Fruit fly (Drosophila melanogaster) whole organism, embryonic: ENCODE measurements around the gene Secp43.

Experiments
- B-H2 ChIP-seq: fragments of 200-800 bp; sonication (Bioruptor generic); optimal IDR thresholded peaks from 2 replicates; lab custom pipeline; 2018; ENCODE audit warnings: missing biosample characterization, mild to moderate bottlenecking, missing genetic modification characterization
- Bteb2 ChIP-seq: fragments of 200-800 bp; sonication (Bioruptor generic); optimal IDR thresholded peaks from 2 replicates; lab custom pipeline; 2016; ENCODE audit warnings: missing biosample characterization, missing genetic modification characterization
- CG10267 ChIP-seq: fragments of 200-800 bp; sonication (Bioruptor generic); optimal IDR thresholded peaks from 2 replicates; lab custom pipeline; 2018; ENCODE audit warnings: missing biosample characterization, mild to moderate bottlenecking, missing genetic modification characterization, moderate library complexity
- CG10543 ChIP-seq: fragments of 200-800 bp; sonication (Bioruptor generic); optimal IDR thresholded peaks from 3 replicates; lab custom pipeline; 2017; ENCODE audit warnings: missing biosample characterization, mild to moderate bottlenecking, missing genetic modification characterization, moderate library complexity
- CG11560 ChIP-seq: fragments of 200-800 bp; sonication (Bioruptor generic); IDR thresholded peaks from 3 replicates; pipeline ENCODE4 v1.3.6; 2022; ENCODE audit warnings: missing biosample characterization, missing genetic modification characterization
- CG12659 ChIP-seq: fragments of 200-800 bp; sonication (Bioruptor generic); optimal IDR thresholded peaks from 3 replicates; lab custom pipeline; 2017; ENCODE audit warnings: mild to moderate bottlenecking, missing biosample characterization, missing genetic modification reagents, missing genetic modification characterization
- CG12744 ChIP-seq: fragments of 200-800 bp; sonication (Bioruptor generic); optimal IDR thresholded peaks from 2 replicates; lab custom pipeline; 2016; ENCODE audit warnings: missing biosample characterization, missing genetic modification characterization
- CG13287 ChIP-seq: fragments of 200-800 bp; sonication (Bioruptor generic); IDR thresholded peaks from 2 replicates; pipeline ENCODE4 v1.3.6; 2022; ENCODE audit warnings: missing biosample characterization, missing genetic modification characterization; ENCODE audit not compliant: partially characterized antibody
- CG14710 ChIP-seq: fragments of 200-800 bp; sonication (Bioruptor generic); optimal IDR thresholded peaks from 3 replicates; lab custom pipeline; 2019; ENCODE audit warnings: missing biosample characterization, mild to moderate bottlenecking, missing genetic modification characterization, moderate library complexity
- CG1529 ChIP-seq: fragments of 200-800 bp; sonication (Bioruptor generic); optimal IDR thresholded peaks from 3 replicates; lab custom pipeline; 2018; ENCODE audit warnings: missing biosample characterization, missing genetic modification characterization
- CG18262 ChIP-seq: fragments of 200-800 bp; optimal IDR thresholded peaks from 3 replicates; lab custom pipeline; 2019; ENCODE audit warnings: missing biosample characterization, mild to moderate bottlenecking, missing genetic modification characterization, moderate library complexity
- CG18599 ChIP-seq: fragments of 200-800 bp; sonication (Bioruptor generic); optimal IDR thresholded peaks from 3 replicates; lab custom pipeline; 2017; ENCODE audit warnings: missing biosample characterization, missing genetic modification characterization, mild to moderate bottlenecking, moderate library complexity, missing genetic modification reagents
- CG2116 ChIP-seq: fragments of 200-800 bp; sonication (Bioruptor generic); optimal IDR thresholded peaks from 3 replicates; lab custom pipeline; 2018; ENCODE audit warnings: missing biosample characterization, mild to moderate bottlenecking, missing genetic modification characterization
- CG2875 ChIP-seq: fragments of 200-800 bp; sonication (Bioruptor generic); optimal IDR thresholded peaks from 2 replicates; lab custom pipeline; 2017; ENCODE audit warnings: missing biosample characterization, mild to moderate bottlenecking, missing genetic modification characterization, missing genetic modification reagents
- CG30020 ChIP-seq: fragments of 200-800 bp; optimal IDR thresholded peaks from 2 replicates; lab custom pipeline; 2019; ENCODE audit warnings: missing biosample characterization, mild to moderate bottlenecking, missing genetic modification characterization, moderate library complexity
- CG33213 ChIP-seq: fragments of 200-800 bp; sonication (Bioruptor generic); optimal IDR thresholded peaks from 3 replicates; lab custom pipeline; 2016; ENCODE audit warnings: missing biosample characterization, missing genetic modification characterization
- CG4328 ChIP-seq: fragments of 200-800 bp; sonication (Bioruptor generic); optimal IDR thresholded peaks from 3 replicates; lab custom pipeline; 2017; ENCODE audit warnings: missing biosample characterization, missing genetic modification reagents, missing genetic modification characterization
- CG43689 ChIP-seq: fragments of 200-800 bp; sonication (Bioruptor generic); IDR thresholded peaks from 2 replicates; pipeline ENCODE4 v1.3.6; 2022; ENCODE audit warnings: missing biosample characterization, missing genetic modification characterization
- CG4854 ChIP-seq: fragments of 200-800 bp; sonication (Bioruptor generic); optimal IDR thresholded peaks from 2 replicates; lab custom pipeline; 2016; ENCODE audit warnings: missing biosample characterization, missing genetic modification characterization, inconsistent platforms
- CG7372 ChIP-seq: fragments of 200-800 bp; sonication (Bioruptor generic); IDR thresholded peaks from 2 replicates; pipeline ENCODE4 v1.3.6; 2022; ENCODE audit warnings: missing biosample characterization, missing genetic modification characterization
- CG8089 ChIP-seq: fragments of 200-800 bp; sonication (Bioruptor generic); optimal IDR thresholded peaks from 3 replicates; lab custom pipeline; 2016; ENCODE audit warnings: missing biosample characterization, missing genetic modification characterization
- CG8388 ChIP-seq: fragments of 200-800 bp; sonication (Bioruptor generic); optimal IDR thresholded peaks from 2 replicates; lab custom pipeline; 2019; ENCODE audit warnings: missing biosample characterization, mild to moderate bottlenecking, missing genetic modification characterization, moderate library complexity
- CG8765 ChIP-seq: fragments of 200-800 bp; sonication (Bioruptor generic); IDR thresholded peaks from 2 replicates; pipeline ENCODE4 v1.3.6; 2022; ENCODE audit warnings: missing biosample characterization, missing genetic modification characterization
- CG9437 ChIP-seq: fragments of 200-800 bp; sonication (Bioruptor generic); optimal IDR thresholded peaks from 2 replicates; lab custom pipeline; 2018; ENCODE audit warnings: missing biosample characterization, mild to moderate bottlenecking, missing genetic modification characterization
- Doc3 ChIP-seq: fragments of 200-800 bp; sonication (Bioruptor generic); IDR thresholded peaks from 3 replicates; pipeline ENCODE4 v1.3.6; 2022; ENCODE audit warnings: missing biosample characterization, missing genetic modification characterization; ENCODE audit not compliant: partially characterized antibody
- Dp ChIP-seq: fragments of 200-800 bp; sonication (Bioruptor generic); optimal IDR thresholded peaks from 2 replicates; lab custom pipeline; 2018; ENCODE audit warnings: missing biosample characterization, mild to moderate bottlenecking, missing genetic modification characterization, moderate library complexity
- Ets97D ChIP-seq: fragments of 200-800 bp; sonication (Bioruptor generic); optimal IDR thresholded peaks from 3 replicates; lab custom pipeline; 2016; ENCODE audit warnings: missing biosample characterization, missing genetic modification characterization
- H2.0 ChIP-seq: fragments of 200-800 bp; sonication (Bioruptor generic); IDR thresholded peaks from 2 replicates; pipeline ENCODE4 v1.3.6; 2022; ENCODE audit warnings: missing biosample characterization, missing genetic modification characterization
- HLH4C ChIP-seq: fragments of 200-800 bp; sonication (Bioruptor generic); IDR thresholded peaks from 3 replicates; pipeline ENCODE4 v1.3.6; 2022; ENCODE audit warnings: missing biosample characterization, missing genetic modification characterization; ENCODE audit not compliant: partially characterized antibody
- Hr3 ChIP-seq: fragments of 200-800 bp; sonication (Bioruptor generic); optimal IDR thresholded peaks from 3 replicates; lab custom pipeline; 2016; ENCODE audit warnings: missing biosample characterization, missing genetic modification characterization
- MBD-R2 ChIP-seq: fragments of 200-800 bp; sonication (Bioruptor generic); IDR thresholded peaks from 2 replicates; pipeline ENCODE4 v1.3.6; 2022; ENCODE audit warnings: missing biosample characterization, missing genetic modification characterization
- Max ChIP-seq: fragments of 200-800 bp; sonication (Bioruptor generic); optimal IDR thresholded peaks from 2 replicates; lab custom pipeline; 2016; ENCODE audit warnings: missing biosample characterization, mild to moderate bottlenecking, missing genetic modification characterization
- Myb ChIP-seq: fragments of 200-800 bp; sonication (Bioruptor generic); optimal IDR thresholded peaks from 2 replicates; lab custom pipeline; 2016; ENCODE audit warnings: missing biosample characterization, missing genetic modification characterization
- NfI ChIP-seq: fragments of 200-800 bp; sonication (Bioruptor generic); optimal IDR thresholded peaks from 3 replicates; lab custom pipeline; 2018; ENCODE audit warnings: missing biosample characterization, mild to moderate bottlenecking, missing genetic modification characterization, moderate library complexity
- Opbp ChIP-seq: fragments of 200-800 bp; sonication (Bioruptor generic); IDR thresholded peaks from 3 replicates; pipeline ENCODE4 v1.3.6; 2022; ENCODE audit warnings: missing biosample characterization, missing genetic modification characterization; ENCODE audit not compliant: partially characterized antibody
- Scr ChIP-seq: fragments of 200-800 bp; sonication (Bioruptor generic); IDR thresholded peaks from 2 replicates; pipeline ENCODE4 v1.3.6; 2022; ENCODE audit warnings: missing biosample characterization, missing genetic modification characterization; ENCODE audit not compliant: partially characterized antibody
- Spps ChIP-seq: fragments of 200-800 bp; sonication (Bioruptor generic); optimal IDR thresholded peaks from 2 replicates; lab custom pipeline; 2018; ENCODE audit warnings: missing biosample characterization, mild to moderate bottlenecking, missing genetic modification characterization
- amos ChIP-seq: fragments of 200-800 bp; sonication (Bioruptor generic); IDR thresholded peaks from 2 replicates; pipeline ENCODE4 v1.3.6; 2022; ENCODE audit warnings: missing biosample characterization, missing genetic modification characterization; ENCODE audit not compliant: partially characterized antibody
- cg ChIP-seq: fragments of 200-800 bp; sonication (Bioruptor generic); optimal IDR thresholded peaks from 3 replicates; lab custom pipeline; 2019; ENCODE audit warnings: missing biosample characterization, mild to moderate bottlenecking, missing genetic modification characterization, moderate library complexity
- dimm ChIP-seq: fragments of 200-800 bp; sonication (Bioruptor generic); IDR thresholded peaks from 2 replicates; pipeline ENCODE4 v1.3.6; 2022; ENCODE audit warnings: missing biosample characterization, missing genetic modification characterization
- en ChIP-seq: fragments of 200-800 bp; sonication (Bioruptor generic); optimal IDR thresholded peaks from 2 replicates; lab custom pipeline; 2016; ENCODE audit warnings: missing biosample characterization, missing genetic modification characterization
- fd64A ChIP-seq: fragments of 200-800 bp; sonication (Bioruptor generic); optimal IDR thresholded peaks from 3 replicates; lab custom pipeline; 2018; ENCODE audit warnings: missing biosample characterization, mild to moderate bottlenecking, missing genetic modification characterization
- grn ChIP-seq: fragments of 200-800 bp; sonication (Bioruptor generic); optimal IDR thresholded peaks from 3 replicates; lab custom pipeline; 2017; ENCODE audit warnings: missing biosample characterization, missing genetic modification characterization
- ham ChIP-seq: fragments of 200-800 bp; sonication (Bioruptor generic); IDR thresholded peaks from 2 replicates; pipeline ENCODE4 v1.3.6; 2022; ENCODE audit warnings: missing biosample characterization, missing genetic modification characterization
- lilli ChIP-seq: fragments of 200-800 bp; sonication (Bioruptor generic); optimal IDR thresholded peaks from 3 replicates; lab custom pipeline; 2016; ENCODE audit warnings: missing biosample characterization, missing genetic modification characterization
- luna ChIP-seq: fragments of 200-800 bp; sonication (Bioruptor generic); optimal IDR thresholded peaks from 2 replicates; lab custom pipeline; 2016; ENCODE audit warnings: missing biosample characterization, missing genetic modification characterization
- otp ChIP-seq: fragments of 200-800 bp; sonication (Bioruptor generic); IDR thresholded peaks from 3 replicates; pipeline ENCODE4, ENCODE4 v1.3.6; 2022; ENCODE audit warnings: missing biosample characterization, missing genetic modification characterization
- tna ChIP-seq: fragments of 200-800 bp; sonication (Bioruptor generic); IDR thresholded peaks from 2 replicates; pipeline ENCODE4 v1.3.6; 2022; ENCODE audit warnings: missing biosample characterization, missing genetic modification characterization; ENCODE audit not compliant: partially characterized antibody
- unc-4 ChIP-seq: fragments of 200-800 bp; sonication (Bioruptor generic); IDR thresholded peaks from 2 replicates; pipeline ENCODE4 v1.3.6; 2022; ENCODE audit warnings: missing biosample characterization, missing genetic modification characterization; ENCODE audit not compliant: partially characterized antibody

Secp43 gene

DNA sequence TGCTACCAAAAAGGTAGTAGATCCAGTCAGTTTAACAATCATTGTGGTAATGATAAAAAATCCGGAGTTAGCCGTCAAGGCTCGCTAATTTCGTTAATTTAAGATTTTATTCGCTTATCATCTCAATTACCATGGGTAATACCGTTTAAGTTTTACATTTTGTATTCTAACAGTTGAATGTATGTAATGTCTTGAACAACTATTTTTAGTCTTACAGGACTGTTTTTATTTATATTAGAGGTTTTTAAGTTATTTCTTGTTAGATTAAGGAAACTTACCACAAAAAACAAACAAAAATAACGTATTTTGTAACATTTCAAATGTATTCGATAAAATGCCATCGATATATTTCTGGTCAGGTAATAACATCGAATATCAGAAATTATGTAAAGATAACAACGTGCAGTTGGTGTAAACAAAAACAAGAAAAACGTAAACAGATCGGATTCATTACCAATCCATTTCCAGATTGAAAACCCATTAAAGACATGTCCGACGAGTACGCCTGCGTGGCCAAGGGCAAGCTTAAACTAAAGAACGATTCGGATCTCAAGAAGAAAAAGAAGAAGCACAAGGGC, 12.2 kb downstream of the Secp43 start, which contains the start of the genes Sfp24F and CG15432 (continued):
- peak; percentile 87 for TF ChIP-seq MBD-R2 (GFP tag; lab: Robert Waterston, UW)
- TF ChIP-seq luna (GFP tag; lab: Kevin White, UChicago) = no peak
- peak; percentile 55 for TF ChIP-seq unc-4 (GFP tag; lab: Robert Waterston, UW)
- TF ChIP-seq lilli = no peak
- TF ChIP-seq Spps = no peak
- TF ChIP-seq CG14710 (tag; lab: Kevin White, UChicago) = peak; percentile 40
- TF ChIP-seq CG13287 (GFP tag; lab: Robert Waterston, UW) = peak; percentile 77
- no peak for TF ChIP-seq Hr3 (GFP tag; lab: Kevin White, UChicago)
- TF ChIP-seq Myb (GFP tag; lab: Kevin White, UChicago) = peak; percentile 94
- peak; percentile 8 for TF ChIP-seq Ets97D (GFP tag; lab: Kevin White, UChicago)
- no peak for TF ChIP-seq CG18262 (tag; lab: Kevin White, UChicago)
- peak; percentile 26 for TF ChIP-seq CG10267 (tag; lab: Kevin White, UChicago)
- TF ChIP-seq H2.0 (GFP tag; lab: Robert Waterston, UW) = no peak
- peak; percentile 76 for TF ChIP-seq CG30020 (tag; lab: Kevin White, UChicago)
- peak; percentile 73 for TF ChIP-seq HLH4C (GFP tag; lab: Robert Waterston, UW)
- no peak for TF ChIP-seq CG4328 (GFP tag; lab: Kevin White, UChicago)
- TF ChIP-seq CG2116 = peak; percentile 72
- TF ChIP-seq amos = peak; percentile 55; the same call in 1 of the 2 replicates
- TF ChIP-seq otp (GFP tag; lab: Robert Waterston, UW) = no peak
- no peak for TF ChIP-seq grn (GFP tag; lab: Kevin White, UChicago)
- no peak for TF ChIP-seq CG33213
- TF ChIP-seq tna (GFP tag; lab: Robert Waterston, UW) = peak; percentile 39; the same call in 1 of the 2 replicates
- TF ChIP-seq CG8765 (GFP tag; lab: Robert Waterston, UW) = no peak
- no peak for TF ChIP-seq B-H2 (GFP tag; lab: Kevin White, UChicago)
- peak; percentile 65 for TF ChIP-seq Scr (GFP tag; lab: Robert Waterston, UW)
- TF ChIP-seq CG11560 (tag; lab: Robert Waterston, UW) = peak; percentile 98
- TF ChIP-seq CG12744 = no peak
- no peak for TF ChIP-seq CG10543
- TF ChIP-seq CG8388 (GFP tag; lab: Kevin White, UChicago) = no peak
- TF ChIP-seq CG7372 (GFP tag; lab: Robert Waterston, UW) = no peak
- TF ChIP-seq CG8089 (GFP tag; lab: Kevin White, UChicago) = no peak
- TF ChIP-seq Doc3 (GFP tag; lab: Robert Waterston, UW) = 0 out of 3 replicates have a peak, but pooled peaks have one; percentile 34
- no peak for TF ChIP-seq ham (GFP tag; lab: Robert Waterston, UW)
- TF ChIP-seq Bteb2 (GFP tag; lab: Kevin White, UChicago) = no peak
- TF ChIP-seq CG2875 (GFP tag; lab: Kevin White, UChicago) = no peak
- no peak for TF ChIP-seq Max
- TF ChIP-seq Opbp (GFP tag; lab: Robert Waterston, UW) = peak; percentile 39; the same call in 1 of the 3 replicates
- TF ChIP-seq CG4854 (GFP tag; lab: Kevin White, UChicago) = no peak
- no peak for TF ChIP-seq CG18599
- TF ChIP-seq cg = no peak
- no peak for TF ChIP-seq fd64A (GFP tag; lab: Kevin White, UChicago)
- TF ChIP-seq NfI = no peak
- TF ChIP-seq Dp (GFP tag; lab: Kevin White, UChicago) = peak; percentile 67
- no peak for TF ChIP-seq CG43689 (GFP tag; lab: Robert Waterston, UW)
- no peak for TF ChIP-seq CG1529 (GFP tag; lab: Kevin White, UChicago)
- TF ChIP-seq en (GFP tag; lab: Kevin White, UChicago) = no peak
- TF ChIP-seq CG9437 (GFP tag; lab: Kevin White, UChicago) = peak; percentile 94
- TF ChIP-seq dimm (GFP tag; lab: Robert Waterston, UW) = no peak
- TF ChIP-seq CG12659 = peak; percentile 8
